Worm (Caenorhabditis elegans) whole organism, L4 larva: Measurements from ENCODE around the gene ZC404.2.

ENCODE experiments used
- ceh-20 ChIP-seq: fragments of 200-800 bp; sonication (Bioruptor generic); IDR thresholded peaks from 2 replicates; pipeline ENCODE4 v1.3.6; 2022; ENCODE audit warnings: missing genetic modification reagents, missing genetic modification characterization, missing compliant biosample characterization
- fos-1 ChIP-seq: fragments of 150-350 bp; optimal IDR thresholded peaks from 2 replicates; lab custom pipeline; 2014; ENCODE audit warnings: missing biosample characterization, missing genetic modification characterization
- madf-9 ChIP-seq: fragments of 200-800 bp; sonication (Bioruptor generic); conservative IDR thresholded peaks from 2 replicates; pipeline ENCODE4 v1.3.6; 2022; ENCODE audit warnings: missing genetic modification reagents, missing genetic modification characterization, missing compliant biosample characterization
- nhr-41 ChIP-seq: fragments of 200-800 bp; sonication (Bioruptor generic); IDR thresholded peaks from 2 replicates; pipeline ENCODE4 v1.3.6; 2022; ENCODE audit warnings: missing genetic modification reagents, missing genetic modification characterization, missing compliant biosample characterization
- nhr-77 ChIP-seq: fragments of 150-350 bp; optimal IDR thresholded peaks from 2 replicates; lab custom pipeline; 2014; ENCODE audit warnings: missing biosample characterization, missing genetic modification characterization

DNA sequence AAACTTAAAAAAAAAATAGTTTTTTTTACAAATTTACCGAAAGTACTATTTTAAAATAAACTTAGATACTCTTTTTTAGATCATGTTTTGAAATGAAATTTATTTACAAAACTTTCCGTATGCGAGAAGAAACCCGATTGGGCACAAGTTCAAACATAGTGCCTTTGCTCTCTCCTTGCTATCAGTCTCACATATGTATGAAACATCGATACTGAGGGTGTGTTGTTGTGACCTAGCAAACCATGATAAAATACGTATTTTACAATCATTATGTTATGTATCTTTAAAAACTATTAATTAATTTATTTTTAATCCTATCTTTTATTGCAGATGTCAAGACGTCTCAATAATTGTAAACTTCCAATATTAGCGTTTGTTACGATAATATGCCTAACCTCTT is 22.3 kb downstream of the ZC404.2 start:
- TF ChIP-seq fos-1 (tag; lab: Kevin White, UChicago) (no peak), nhr-41 (GFP tag; lab: Robert Waterston, UW) (no peak), ceh-20 (no peak), madf-9 (GFP tag; lab: Robert Waterston, UW) (no peak), nhr-77 (tag; lab: Kevin White, UChicago) (no peak)
